Worm (Caenorhabditis elegans): Measurements from ENCODE around the gene asm-1.

DNA sequence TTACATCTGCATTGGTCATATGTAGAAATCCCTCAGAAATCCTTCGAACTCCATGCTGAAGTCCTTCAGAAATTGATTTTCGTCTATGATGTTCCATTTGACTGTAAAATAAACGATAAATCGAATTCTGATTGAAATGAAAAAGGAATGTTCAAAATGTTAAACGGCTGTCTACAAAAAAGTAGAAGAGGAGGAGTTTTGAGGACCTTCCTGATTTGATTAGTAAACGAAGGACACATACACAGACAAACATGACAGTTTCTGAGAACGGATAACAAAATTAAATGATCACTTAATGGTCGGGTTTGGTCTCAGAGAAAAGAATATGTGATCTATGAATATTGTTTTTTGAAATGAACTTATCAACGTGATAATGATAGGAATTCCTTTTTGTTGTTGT is 32.9 kb upstream of the asm-1 start, which contains the start of gene slc-36.5:
- TF ChIP-seq bed-1 (GFP tag; IDR thresholded peaks at IDR 0.05) (no peak), F57A8.1 (GFP tag; optimal IDR thresholded peaks at IDR 0.05) (no peak), T07F8.4 (tag; optimal IDR thresholded peaks at IDR 0.05) (no peak), lin-35 (GFP tag; optimal IDR thresholded peaks at IDR 0.05) (no peak), egrh-3 (GFP tag; IDR thresholded peaks at IDR 0.05) (no peak), nfya-2 (GFP tag; IDR thresholded peaks at IDR 0.05) (no peak), F55B11.4 (tag; optimal IDR thresholded peaks at IDR 0.05; ENCODE audit: borderline replicate concordance, insufficient read depth) (no peak), F49E8.2 (tag; optimal IDR thresholded peaks at IDR 0.05; ENCODE audit: insufficient read depth) (no peak)

All from whole organism, young adult.